Fruit fly (Drosophila melanogaster) whole organism, embryonic: ENCODE measurements around the gene iav.

Experiments
- CG10462 ChIP-seq: fragments of 200-800 bp; sonication (Bioruptor generic); optimal IDR thresholded peaks from 2 replicates; lab custom pipeline; 2016; ENCODE audit warnings: missing biosample characterization, missing genetic modification characterization
- CG13296 ChIP-seq: fragments of 200-800 bp; sonication (Bioruptor generic); optimal IDR thresholded peaks from 3 replicates; lab custom pipeline; 2018; ENCODE audit warnings: missing biosample characterization, mild to moderate bottlenecking, missing genetic modification characterization
- CG14860 ChIP-seq: fragments of 200-800 bp; sonication (Bioruptor generic); IDR thresholded peaks from 3 replicates; pipeline ENCODE4 v1.3.6; 2022; ENCODE audit warnings: missing biosample characterization, missing genetic modification characterization; ENCODE audit not compliant: partially characterized antibody
- CG17361 ChIP-seq: fragments of 200-800 bp; sonication (Bioruptor generic); IDR thresholded peaks from 3 replicates; pipeline ENCODE4 v1.3.6; 2022; ENCODE audit warnings: missing biosample characterization, missing genetic modification characterization
- CG17802 ChIP-seq: fragments of 200-800 bp; sonication (Bioruptor generic); optimal IDR thresholded peaks from 2 replicates; lab custom pipeline; 2018; ENCODE audit warnings: missing biosample characterization, mild to moderate bottlenecking, missing genetic modification characterization, moderate library complexity
- CG17912 ChIP-seq: fragments of 200-800 bp; sonication (Bioruptor generic); optimal IDR thresholded peaks from 2 replicates; lab custom pipeline; 2018; ENCODE audit warnings: missing biosample characterization, mild to moderate bottlenecking, missing genetic modification characterization
- CG18476 ChIP-seq: fragments of 200-800 bp; sonication (Bioruptor generic); optimal IDR thresholded peaks from 2 replicates; lab custom pipeline; 2016; ENCODE audit warnings: missing biosample characterization, mild to moderate bottlenecking, missing genetic modification characterization
- CG4617 ChIP-seq: fragments of 200-800 bp; sonication (Bioruptor generic); optimal IDR thresholded peaks from 3 replicates; lab custom pipeline; 2016; ENCODE audit warnings: missing biosample characterization, missing genetic modification characterization, borderline replicate concordance
- CG6683 ChIP-seq: fragments of 200-800 bp; sonication (Bioruptor generic); optimal IDR thresholded peaks from 2 replicates; lab custom pipeline; 2017; ENCODE audit warnings: missing biosample characterization, mild to moderate bottlenecking, missing genetic modification characterization, missing genetic modification reagents
- CG7928 ChIP-seq: fragments of 200-800 bp; sonication (Bioruptor generic); optimal IDR thresholded peaks from 2 replicates; lab custom pipeline; 2017; ENCODE audit warnings: missing biosample characterization, mild to moderate bottlenecking, missing genetic modification characterization
- CG7963 ChIP-seq: fragments of 200-800 bp; sonication (Bioruptor generic); IDR thresholded peaks from 3 replicates; pipeline ENCODE4 v1.3.6; 2022; ENCODE audit warnings: missing biosample characterization, missing genetic modification characterization; ENCODE audit not compliant: partially characterized antibody
- CG8478 ChIP-seq: fragments of >200 bp; optimal IDR thresholded peaks from 2 replicates; lab custom pipeline; 2018
- CG9932 ChIP-seq: fragments of 200-800 bp; sonication (Bioruptor generic); IDR thresholded peaks from 2 replicates; pipeline ENCODE4 v1.3.6; 2022; ENCODE audit warnings: missing biosample characterization, missing genetic modification characterization
- Doc2 ChIP-seq: fragments of 200-800 bp; sonication (Bioruptor generic); IDR thresholded peaks from 2 replicates; pipeline ENCODE4 v1.3.6; 2022; ENCODE audit warnings: missing biosample characterization, missing genetic modification characterization
- Dp ChIP-seq: fragments of 200-800 bp; sonication (Bioruptor generic); optimal IDR thresholded peaks from 2 replicates; lab custom pipeline; 2018; ENCODE audit warnings: missing biosample characterization, mild to moderate bottlenecking, missing genetic modification characterization, moderate library complexity
- H15 ChIP-seq: fragments of 200-800 bp; sonication (Bioruptor generic); IDR thresholded peaks from 3 replicates; pipeline ENCODE4 v1.3.6; 2022; ENCODE audit warnings: missing biosample characterization, missing genetic modification characterization
- MTF-1 ChIP-seq: fragments of 200-800 bp; sonication (Bioruptor generic); optimal IDR thresholded peaks from 2 replicates; lab custom pipeline; 2018; ENCODE audit warnings: missing biosample characterization, mild to moderate bottlenecking, missing genetic modification characterization, borderline replicate concordance
- Med ChIP-seq: fragments of 200-800 bp; sonication (Bioruptor generic); peaks from one replicate; lab custom pipeline; 2016; ENCODE audit warnings: missing biosample characterization, missing genetic modification characterization, mild to moderate bottlenecking, inconsistent platforms, moderate library complexity
- Nf-YA ChIP-seq: fragments of 200-800 bp; sonication (Bioruptor generic); IDR thresholded peaks from 2 replicates; pipeline ENCODE4 v1.3.6; 2022; ENCODE audit warnings: missing biosample characterization, missing genetic modification characterization
- NfI ChIP-seq: fragments of 200-800 bp; sonication (Bioruptor generic); optimal IDR thresholded peaks from 3 replicates; lab custom pipeline; 2018; ENCODE audit warnings: missing biosample characterization, mild to moderate bottlenecking, missing genetic modification characterization, moderate library complexity
- Oaz ChIP-seq: fragments of 200-800 bp; sonication (Bioruptor generic); IDR thresholded peaks from 2 replicates; pipeline ENCODE4 v1.3.6; 2022; ENCODE audit warnings: missing biosample characterization, missing genetic modification characterization
- Side ChIP-seq: fragments of 200-800 bp; sonication (Bioruptor generic); optimal IDR thresholded peaks from 2 replicates; lab custom pipeline; 2016; ENCODE audit warnings: missing biosample characterization, missing genetic modification characterization
- Sry-β ChIP-seq: fragments of 200-800 bp; sonication (Bioruptor generic); optimal IDR thresholded peaks from 2 replicates; lab custom pipeline; 2018; ENCODE audit warnings: missing biosample characterization, mild to moderate bottlenecking, missing genetic modification characterization, moderate library complexity
- Ssrp ChIP-seq: fragments of 200-800 bp; sonication (Bioruptor generic); optimal IDR thresholded peaks from 2 replicates; lab custom pipeline; 2018; ENCODE audit warnings: missing biosample characterization, mild to moderate bottlenecking, missing genetic modification characterization, moderate library complexity
- Vsx1 ChIP-seq: fragments of 200-800 bp; sonication (Bioruptor generic); optimal IDR thresholded peaks from 2 replicates; lab custom pipeline; 2017; ENCODE audit warnings: missing biosample characterization, mild to moderate bottlenecking, missing genetic modification characterization, missing genetic modification reagents
- YL-1 ChIP-seq: fragments of 200-800 bp; sonication (Bioruptor generic); optimal IDR thresholded peaks from 3 replicates; lab custom pipeline; 2017; ENCODE audit warnings: missing biosample characterization, mild to moderate bottlenecking, missing genetic modification characterization
- bowl ChIP-seq: fragments of 200-800 bp; sonication (Bioruptor generic); IDR thresholded peaks from 2 replicates; pipeline ENCODE4 v1.3.6; 2022; ENCODE audit warnings: missing biosample characterization, missing genetic modification characterization
- croc ChIP-seq: fragments of 200-800 bp; sonication (Bioruptor generic); conservative IDR thresholded peaks from 3 replicates; pipeline ENCODE4 v1.3.6; 2022; ENCODE audit warnings: missing biosample characterization, missing genetic modification characterization
- crol ChIP-seq: fragments of 200-800 bp; sonication (Bioruptor generic); IDR thresholded peaks from 2 replicates; pipeline ENCODE4 v1.3.6; 2022; ENCODE audit warnings: missing biosample characterization, missing genetic modification characterization
- eve ChIP-seq, 2 experiments: fragments of >200 bp; optimal IDR thresholded peaks; 2 replicates each; lab custom pipeline; 2017; ENCODE audit warnings: missing biosample characterization in 2 of 2, missing genetic modification characterization in 2 of 2
- ewg ChIP-seq: fragments of 200-800 bp; sonication (Bioruptor generic); optimal IDR thresholded peaks from 3 replicates; lab custom pipeline; 2017; ENCODE audit warnings: mild to moderate bottlenecking, missing biosample characterization, missing genetic modification reagents, missing genetic modification characterization
- exex ChIP-seq: fragments of 200-800 bp; sonication (Bioruptor generic); optimal IDR thresholded peaks from 4 replicates; lab custom pipeline; 2018; ENCODE audit warnings: missing biosample characterization, mild to moderate bottlenecking, missing genetic modification characterization, moderate library complexity
- fd64A ChIP-seq: fragments of 200-800 bp; sonication (Bioruptor generic); optimal IDR thresholded peaks from 3 replicates; lab custom pipeline; 2018; ENCODE audit warnings: missing biosample characterization, mild to moderate bottlenecking, missing genetic modification characterization
- fd96Cb ChIP-seq: fragments of 200-800 bp; sonication (Bioruptor generic); optimal IDR thresholded peaks from 2 replicates; lab custom pipeline; 2018; ENCODE audit warnings: missing biosample characterization, mild to moderate bottlenecking, missing genetic modification characterization, moderate library complexity
- gsb ChIP-seq: fragments of 200-800 bp; sonication (Bioruptor generic); IDR thresholded peaks from 2 replicates; pipeline ENCODE4 v1.3.6; 2022; ENCODE audit warnings: missing biosample characterization, missing genetic modification characterization
- knrl ChIP-seq: fragments of 200-800 bp; sonication (Bioruptor generic); IDR thresholded peaks from 3 replicates; pipeline ENCODE4 v1.3.6; 2022; ENCODE audit warnings: missing biosample characterization, missing genetic modification characterization; ENCODE audit not compliant: partially characterized antibody
- lab ChIP-seq: fragments of 200-800 bp; sonication (Bioruptor generic); optimal IDR thresholded peaks from 3 replicates; lab custom pipeline; 2017; ENCODE audit warnings: missing biosample characterization, missing genetic modification characterization, mild to moderate bottlenecking, moderate library complexity, missing genetic modification reagents
- nerfin-1 ChIP-seq: fragments of 200-800 bp; sonication (Bioruptor generic); optimal IDR thresholded peaks from 3 replicates; lab custom pipeline; 2019; ENCODE audit warnings: missing biosample characterization, mild to moderate bottlenecking, missing genetic modification characterization, moderate library complexity
- nom ChIP-seq: fragments of 200-800 bp; sonication (Bioruptor generic); optimal IDR thresholded peaks from 2 replicates; lab custom pipeline; 2017; ENCODE audit warnings: missing biosample characterization, missing genetic modification characterization, mild to moderate bottlenecking, moderate library complexity, missing genetic modification reagents
- onecut ChIP-seq: fragments of 200-800 bp; sonication (Bioruptor generic); IDR thresholded peaks from 2 replicates; pipeline ENCODE4 v1.3.6; 2022; ENCODE audit warnings: missing biosample characterization, missing genetic modification characterization
- p53 ChIP-seq: fragments of 200-800 bp; sonication (Bioruptor generic); optimal IDR thresholded peaks from 2 replicates; lab custom pipeline; 2016; ENCODE audit warnings: missing biosample characterization, missing genetic modification characterization
- pzg ChIP-seq: fragments of 200-800 bp; sonication (Bioruptor generic); optimal IDR thresholded peaks from 3 replicates; lab custom pipeline; 2018; ENCODE audit warnings: missing biosample characterization, mild to moderate bottlenecking, missing genetic modification characterization, moderate library complexity
- ranshi ChIP-seq: fragments of 200-800 bp; sonication (Bioruptor generic); IDR thresholded peaks from 2 replicates; pipeline ENCODE4 v1.3.6; 2022; ENCODE audit warnings: missing biosample characterization, missing genetic modification characterization
- shn ChIP-seq: fragments of 200-800 bp; sonication (Bioruptor generic); optimal IDR thresholded peaks from 3 replicates; lab custom pipeline; 2016; ENCODE audit warnings: missing biosample characterization, missing genetic modification characterization
- sim ChIP-seq: fragments of 200-800 bp; sonication (Bioruptor generic); IDR thresholded peaks from 2 replicates; pipeline ENCODE4 v1.3.6; 2022; ENCODE audit warnings: missing biosample characterization, missing genetic modification characterization
- so ChIP-seq: fragments of 200-800 bp; sonication (Bioruptor generic); IDR thresholded peaks from 3 replicates; pipeline ENCODE4 v1.3.6; 2022; ENCODE audit warnings: missing biosample characterization, missing genetic modification characterization
- sob ChIP-seq: fragments of 200-800 bp; sonication (Bioruptor generic); IDR thresholded peaks from 2 replicates; pipeline ENCODE4 v1.3.6; 2022; ENCODE audit warnings: missing biosample characterization, missing genetic modification characterization
- tgo ChIP-seq: fragments of 200-800 bp; sonication (Bioruptor generic); IDR thresholded peaks from 3 replicates; pipeline ENCODE4 v1.3.6; 2022; ENCODE audit warnings: missing biosample characterization, missing genetic modification characterization
- trh ChIP-seq: fragments of 200-800 bp; sonication (Bioruptor generic); optimal IDR thresholded peaks from 2 replicates; lab custom pipeline; 2016; ENCODE audit warnings: missing biosample characterization, missing genetic modification characterization
- tup ChIP-seq: fragments of 200-800 bp; sonication (Bioruptor generic); optimal IDR thresholded peaks from 2 replicates; lab custom pipeline; 2016; ENCODE audit warnings: missing biosample characterization, mild to moderate bottlenecking, missing genetic modification characterization, moderate library complexity
- zfh2 ChIP-seq: fragments of 200-800 bp; sonication (Bioruptor generic); optimal IDR thresholded peaks from 2 replicates; lab custom pipeline; 2016; ENCODE audit warnings: missing biosample characterization, missing genetic modification characterization

The iav gene

dm6 chrX:6803312-6803794 lies 10.4 kb upstream of the iav start, which contains the start of the genes C3G and pod1 (continued):
- TF ChIP-seq bowl (GFP tag; lab: Robert Waterston, UW) (no peak), CG13296 (GFP tag; lab: Kevin White, UChicago) (peak; percentile 5), nerfin-1 (tag; lab: Kevin White, UChicago) (peak; percentile 23), CG17361 (GFP tag; lab: Robert Waterston, UW) (no peak), CG14860 (peak; percentile 97), Med (peak; percentile 90), Sry-β (GFP tag; lab: Kevin White, UChicago) (peak; percentile 26), CG8478 (lab: Kevin White, UChicago) (no peak), so (no peak), CG18476 (GFP tag; lab: Kevin White, UChicago) (no peak), Nf-YA (GFP tag; lab: Robert Waterston, UW) (no peak), lab (GFP tag; lab: Kevin White, UChicago) (peak; percentile 37), CG4617 (GFP tag; lab: Kevin White, UChicago) (peak; percentile 92), crol (no peak), YL-1 (GFP tag; lab: Kevin White, UChicago) (peak; percentile 15), croc (GFP tag; lab: Robert Waterston, UW) (no peak), sim (no peak), Oaz (GFP tag; lab: Robert Waterston, UW) (no peak), ewg (GFP tag; lab: Kevin White, UChicago) (peak; percentile 48), pzg (GFP tag; lab: Kevin White, UChicago) (peak; percentile 96), CG17802 (tag; lab: Kevin White, UChicago) (no peak), eve (GFP tag; optimal IDR thresholded peaks at IDR 0.05; lab: Kevin White, UChicago) (no peak), CG7963 (GFP tag; lab: Robert Waterston, UW) (peak; percentile 96), shn (peak; percentile 43), trh (GFP tag; lab: Kevin White, UChicago) (no peak), fd64A (GFP tag; lab: Kevin White, UChicago) (no peak), ranshi (GFP tag; lab: Robert Waterston, UW) (no peak), tgo (no peak), Ssrp (tag; lab: Kevin White, UChicago) (no peak), Dp (GFP tag; lab: Kevin White, UChicago) (peak; percentile 73), fd96Cb (tag; lab: Kevin White, UChicago) (no peak), CG10462 (GFP tag; lab: Kevin White, UChicago) (no peak), CG6683 (GFP tag; lab: Kevin White, UChicago) (no peak), CG17912 (GFP tag; lab: Kevin White, UChicago) (peak; percentile 11), CG7928 (GFP tag; lab: Kevin White, UChicago) (peak; percentile 6), Side (GFP tag; lab: Kevin White, UChicago) (peak; percentile 21), CG9932 (GFP tag; lab: Robert Waterston, UW) (peak; percentile 84), Doc2 (no peak), exex (tag; lab: Kevin White, UChicago) (peak; percentile 6), zfh2 (GFP tag; lab: Kevin White, UChicago) (peak; percentile 41), tup (GFP tag; lab: Kevin White, UChicago) (no peak), onecut (peak; percentile 25; the same call in 1 of the 2 replicates), H15 (GFP tag; lab: Robert Waterston, UW) (no peak), MTF-1 (GFP tag; lab: Kevin White, UChicago) (no peak), gsb (GFP tag; lab: Robert Waterston, UW) (no peak), knrl (peak; percentile 98), p53 (GFP tag; lab: Kevin White, UChicago) (peak; percentile 40), NfI (GFP tag; lab: Kevin White, UChicago) (no peak), Vsx1 (GFP tag; lab: Kevin White, UChicago) (peak; percentile 16), nom (GFP tag; lab: Kevin White, UChicago) (no peak), sob (GFP tag; lab: Robert Waterston, UW) (peak; percentile 28; the same call in 1 of the 2 replicates)
